Fruit fly (Drosophila melanogaster) whole organism, embryonic: ENCODE measurements around the gene Pgant2.
A peak's percentile ranks its signal among the peaks of the same experiment; 100 is the strongest.

Experiments used
- Adf1 ChIP-seq: fragments of 200-800 bp; sonication (Bioruptor generic); IDR thresholded peaks from 2 replicates; pipeline ENCODE4 v1.3.6; 2022; ENCODE audit warnings: missing biosample characterization, missing genetic modification characterization
- C15 ChIP-seq: fragments of 200-800 bp; sonication (Bioruptor generic); IDR thresholded peaks from 3 replicates; pipeline ENCODE4 v1.3.6; 2022; ENCODE audit warnings: missing biosample characterization, missing genetic modification characterization
- CG10654 ChIP-seq: fragments of 200-800 bp; sonication (Bioruptor generic); optimal IDR thresholded peaks from 2 replicates; lab custom pipeline; 2016; ENCODE audit warnings: missing biosample characterization, missing genetic modification characterization
- CG11085 ChIP-seq: fragments of 200-800 bp; sonication (Bioruptor generic); IDR thresholded peaks from 2 replicates; pipeline ENCODE4 v1.3.6; 2022; ENCODE audit warnings: missing biosample characterization, missing genetic modification characterization
- CG12219 ChIP-seq: fragments of 200-800 bp; sonication (Bioruptor generic); optimal IDR thresholded peaks from 3 replicates; lab custom pipeline; 2018; ENCODE audit warnings: missing biosample characterization, mild to moderate bottlenecking, missing genetic modification characterization
- CG13287 ChIP-seq: fragments of 200-800 bp; sonication (Bioruptor generic); IDR thresholded peaks from 2 replicates; pipeline ENCODE4 v1.3.6; 2022; ENCODE audit warnings: missing biosample characterization, missing genetic modification characterization; ENCODE audit not compliant: partially characterized antibody
- CG14667 ChIP-seq: fragments of 200-800 bp; sonication (Bioruptor generic); IDR thresholded peaks from 2 replicates; pipeline ENCODE4 v1.3.6; 2022; ENCODE audit warnings: missing biosample characterization, missing genetic modification characterization
- CG15479 ChIP-seq: fragments of 200-800 bp; sonication (Bioruptor generic); optimal IDR thresholded peaks from 3 replicates; lab custom pipeline; 2019; ENCODE audit warnings: missing biosample characterization, mild to moderate bottlenecking, missing genetic modification characterization, moderate library complexity
- CG1792 ChIP-seq: fragments of 200-800 bp; sonication (Bioruptor generic); optimal IDR thresholded peaks from 2 replicates; lab custom pipeline; 2016; ENCODE audit warnings: missing biosample characterization, missing genetic modification characterization
- CG2116 ChIP-seq: fragments of 200-800 bp; sonication (Bioruptor generic); optimal IDR thresholded peaks from 3 replicates; lab custom pipeline; 2018; ENCODE audit warnings: missing biosample characterization, mild to moderate bottlenecking, missing genetic modification characterization
- CG2678 ChIP-seq: fragments of 200-800 bp; sonication (Bioruptor generic); optimal IDR thresholded peaks from 3 replicates; lab custom pipeline; 2019; ENCODE audit warnings: missing biosample characterization, mild to moderate bottlenecking, missing genetic modification characterization, moderate library complexity
- CG30431 ChIP-seq: fragments of 200-800 bp; sonication (Bioruptor generic); optimal IDR thresholded peaks from 2 replicates; lab custom pipeline; 2017; ENCODE audit warnings: missing biosample characterization, missing genetic modification characterization
- CG32532 ChIP-seq: fragments of 200-800 bp; sonication (Bioruptor generic); IDR thresholded peaks from 2 replicates; pipeline ENCODE4 v1.3.6; 2022; ENCODE audit warnings: missing biosample characterization, missing genetic modification characterization
- CG3995 ChIP-seq: fragments of 200-800 bp; sonication (Bioruptor generic); optimal IDR thresholded peaks from 3 replicates; lab custom pipeline; 2016; ENCODE audit warnings: missing biosample characterization, missing genetic modification characterization
- CG43689 ChIP-seq: fragments of 200-800 bp; sonication (Bioruptor generic); IDR thresholded peaks from 2 replicates; pipeline ENCODE4 v1.3.6; 2022; ENCODE audit warnings: missing biosample characterization, missing genetic modification characterization
- CG4617 ChIP-seq: fragments of 200-800 bp; sonication (Bioruptor generic); optimal IDR thresholded peaks from 3 replicates; lab custom pipeline; 2016; ENCODE audit warnings: missing biosample characterization, missing genetic modification characterization, borderline replicate concordance
- CG4854 ChIP-seq: fragments of 200-800 bp; sonication (Bioruptor generic); optimal IDR thresholded peaks from 2 replicates; lab custom pipeline; 2016; ENCODE audit warnings: missing biosample characterization, missing genetic modification characterization, inconsistent platforms
- CG6175 ChIP-seq: fragments of 200-800 bp; sonication (Bioruptor generic); IDR thresholded peaks from 3 replicates; pipeline ENCODE4 v1.3.6; 2022; ENCODE audit warnings: missing biosample characterization, missing genetic modification characterization
- CG6765 ChIP-seq: fragments of 200-800 bp; sonication (Bioruptor generic); optimal IDR thresholded peaks from 3 replicates; lab custom pipeline; 2017; ENCODE audit warnings: missing biosample characterization, mild to moderate bottlenecking, missing genetic modification characterization
- CG6791 ChIP-seq: fragments of 200-800 bp; sonication (Bioruptor generic); IDR thresholded peaks from 3 replicates; pipeline ENCODE4 v1.3.6; 2022; ENCODE audit warnings: missing biosample characterization, missing genetic modification characterization; ENCODE audit not compliant: partially characterized antibody
- CG7357 ChIP-seq: fragments of 200-800 bp; sonication (Bioruptor generic); IDR thresholded peaks from 3 replicates; pipeline ENCODE4 v1.3.6; 2022; ENCODE audit warnings: missing biosample characterization, missing genetic modification characterization
- CG7839 ChIP-seq: fragments of 200-800 bp; sonication (Bioruptor generic); optimal IDR thresholded peaks from 3 replicates; lab custom pipeline; 2018; ENCODE audit warnings: missing biosample characterization, mild to moderate bottlenecking, missing genetic modification characterization, moderate library complexity
- CG8281 ChIP-seq: fragments of 200-800 bp; sonication (Bioruptor generic); optimal IDR thresholded peaks from 2 replicates; lab custom pipeline; 2018; ENCODE audit warnings: missing biosample characterization, mild to moderate bottlenecking, missing genetic modification characterization, moderate library complexity
- CG9727 ChIP-seq: fragments of 200-800 bp; sonication (Bioruptor generic); optimal IDR thresholded peaks from 3 replicates; lab custom pipeline; 2017; ENCODE audit warnings: missing biosample characterization, mild to moderate bottlenecking, missing genetic modification characterization
- D19B ChIP-seq: fragments of 200-800 bp; sonication (Bioruptor generic); optimal IDR thresholded peaks from 2 replicates; lab custom pipeline; 2017; ENCODE audit warnings: missing biosample characterization, mild to moderate bottlenecking, missing genetic modification characterization
- E2f1 ChIP-seq: fragments of 200-800 bp; sonication (Bioruptor generic); IDR thresholded peaks from 2 replicates; pipeline ENCODE4 v1.3.6; 2022; ENCODE audit warnings: missing biosample characterization, missing genetic modification characterization
- Gsc ChIP-seq: fragments of 200-800 bp; sonication (Bioruptor generic); IDR thresholded peaks from 2 replicates; pipeline ENCODE4 v1.3.6; 2022; ENCODE audit warnings: missing biosample characterization, missing genetic modification characterization
- MESR4 ChIP-seq: fragments of 200-800 bp; sonication (Bioruptor generic); optimal IDR thresholded peaks from 2 replicates; lab custom pipeline; 2018; ENCODE audit warnings: missing biosample characterization, mild to moderate bottlenecking, missing genetic modification characterization, moderate library complexity
- NfI ChIP-seq: fragments of 200-800 bp; sonication (Bioruptor generic); optimal IDR thresholded peaks from 3 replicates; lab custom pipeline; 2018; ENCODE audit warnings: missing biosample characterization, mild to moderate bottlenecking, missing genetic modification characterization, moderate library complexity
- Oaz ChIP-seq: fragments of 200-800 bp; sonication (Bioruptor generic); IDR thresholded peaks from 2 replicates; pipeline ENCODE4 v1.3.6; 2022; ENCODE audit warnings: missing biosample characterization, missing genetic modification characterization
- Sox102F ChIP-seq: fragments of 200-800 bp; sonication (Bioruptor generic); optimal IDR thresholded peaks from 2 replicates; lab custom pipeline; 2018; ENCODE audit warnings: missing biosample characterization, mild to moderate bottlenecking, missing genetic modification characterization, moderate library complexity
- Xrp1 ChIP-seq: fragments of 200-800 bp; sonication (Bioruptor generic); IDR thresholded peaks from 2 replicates; pipeline ENCODE4 v1.3.6; 2022; ENCODE audit warnings: missing biosample characterization, missing genetic modification characterization
- chm ChIP-seq: fragments of 200-800 bp; sonication (Bioruptor generic); IDR thresholded peaks from 2 replicates; pipeline ENCODE4 v1.3.6; 2022; ENCODE audit warnings: missing biosample characterization, missing genetic modification characterization
- chn ChIP-seq: fragments of 200-800 bp; sonication (Bioruptor generic); optimal IDR thresholded peaks from 2 replicates; lab custom pipeline; 2016; ENCODE audit warnings: missing biosample characterization, missing genetic modification characterization
- dpn ChIP-seq, 2 experiments: fragments of 200-800 bp; sonication (Bioruptor generic); optimal IDR thresholded peaks; 3 replicates each; lab custom pipeline; 2016; ENCODE audit warnings: missing biosample characterization in 2 of 2, missing genetic modification characterization in 2 of 2
- emc ChIP-seq: fragments of 200-800 bp; sonication (Bioruptor generic); optimal IDR thresholded peaks from 2 replicates; lab custom pipeline; 2016; ENCODE audit warnings: missing biosample characterization, missing genetic modification characterization
- gem ChIP-seq: fragments of 200-800 bp; sonication (Bioruptor generic); optimal IDR thresholded peaks from 2 replicates; lab custom pipeline; 2019; ENCODE audit warnings: missing biosample characterization, mild to moderate bottlenecking, missing genetic modification characterization, moderate library complexity
- gro ChIP-seq: fragments of 200-800 bp; sonication (Bioruptor generic); optimal IDR thresholded peaks from 2 replicates; lab custom pipeline; 2016; ENCODE audit warnings: missing biosample characterization, missing genetic modification characterization
- gsb-n ChIP-seq: fragments of 200-800 bp; sonication (Bioruptor generic); optimal IDR thresholded peaks from 3 replicates; lab custom pipeline; 2018; ENCODE audit warnings: missing biosample characterization, mild to moderate bottlenecking, missing genetic modification characterization
- lmd ChIP-seq: fragments of 200-800 bp; sonication (Bioruptor generic); IDR thresholded peaks from 2 replicates; pipeline ENCODE4 v1.3.6; 2022; ENCODE audit warnings: missing biosample characterization, missing genetic modification characterization
- lov ChIP-seq, 2 experiments: fragments of 200-800 bp in 1 of 2; fragments of >200 bp in 1 of 2; sonication (Bioruptor generic) in 1 of 2; IDR thresholded peaks in 1 of 2; optimal IDR thresholded peaks in 1 of 2; 2 replicates in 1 of 2; 3 replicates in 1 of 2; pipeline versions ENCODE4 v1.3.6 to Lab custom; 2017 to 2022; ENCODE audit warnings: missing biosample characterization in 1 of 2, missing genetic modification characterization in 1 of 2
- nau ChIP-seq: fragments of 200-800 bp; sonication (Bioruptor generic); optimal IDR thresholded peaks from 3 replicates; lab custom pipeline; 2017; ENCODE audit warnings: missing biosample characterization, mild to moderate bottlenecking, missing genetic modification characterization, missing genetic modification reagents
- nerfin-2 ChIP-seq: fragments of 200-800 bp; sonication (Bioruptor generic); IDR thresholded peaks from 2 replicates; pipeline ENCODE4 v1.3.6; 2022; ENCODE audit warnings: missing biosample characterization, missing genetic modification characterization; ENCODE audit not compliant: partially characterized antibody
- otp ChIP-seq: fragments of 200-800 bp; sonication (Bioruptor generic); IDR thresholded peaks from 3 replicates; pipeline ENCODE4, ENCODE4 v1.3.6; 2022; ENCODE audit warnings: missing biosample characterization, missing genetic modification characterization
- pnt ChIP-seq: fragments of 200-800 bp; sonication (Bioruptor generic); optimal IDR thresholded peaks from 3 replicates; lab custom pipeline; 2016; ENCODE audit warnings: missing biosample characterization, missing genetic modification characterization
- psq ChIP-seq: fragments of 200-800 bp; sonication (Bioruptor generic); optimal IDR thresholded peaks from 2 replicates; lab custom pipeline; 2017; ENCODE audit warnings: missing biosample characterization, missing genetic modification characterization
- rib ChIP-seq: fragments of 200-800 bp; sonication (Bioruptor generic); IDR thresholded peaks from 2 replicates; pipeline ENCODE4 v1.3.6; 2022; ENCODE audit warnings: missing biosample characterization, missing genetic modification characterization
- scrt ChIP-seq: fragments of 200-800 bp; sonication (Bioruptor generic); optimal IDR thresholded peaks from 2 replicates; lab custom pipeline; 2018; ENCODE audit warnings: missing biosample characterization, mild to moderate bottlenecking, missing genetic modification characterization, moderate library complexity
- sqz ChIP-seq: fragments of 200-800 bp; sonication (Bioruptor generic); optimal IDR thresholded peaks from 3 replicates; lab custom pipeline; 2018; ENCODE audit warnings: missing biosample characterization, mild to moderate bottlenecking, missing genetic modification characterization
- ttk ChIP-seq: fragments of 200-800 bp; sonication (Bioruptor generic); IDR thresholded peaks from 2 replicates; pipeline ENCODE4 v2.1.2; 2022; ENCODE audit warnings: missing biosample characterization, missing genetic modification characterization
- yki ChIP-seq: fragments of >200 bp; optimal IDR thresholded peaks from 3 replicates; lab custom pipeline; 2018

The Pgant2 gene

dm6 chr2L:3440322-3440721 is 13.8 kb upstream of the Pgant2 start (continued):
- no peak for TF ChIP-seq CG1792 (GFP tag; lab: Kevin White, UChicago)
- no peak for TF ChIP-seq C15 (GFP tag; lab: Robert Waterston, UW)
- no peak for TF ChIP-seq Adf1 (GFP tag; lab: Robert Waterston, UW)
- TF ChIP-seq CG30431 (GFP tag; lab: Kevin White, UChicago) = peak; percentile 28
- no peak for TF ChIP-seq D19B (GFP tag; lab: Kevin White, UChicago)
- peak; percentile 68 for TF ChIP-seq CG7839
- TF ChIP-seq pnt (GFP tag; lab: Kevin White, UChicago) = peak; percentile 29
- TF ChIP-seq dpn (GFP tag; optimal IDR thresholded peaks at IDR 0.05; lab: Kevin White, UChicago) = peak; percentile 45 to 59
- no peak for TF ChIP-seq CG15479 (GFP tag; lab: Kevin White, UChicago)
- TF ChIP-seq nau (GFP tag; lab: Kevin White, UChicago) = peak; percentile 64
- peak; percentile 74 for TF ChIP-seq CG2678 (tag; lab: Kevin White, UChicago)
- TF ChIP-seq CG4617 (GFP tag; lab: Kevin White, UChicago) = no peak
- peak; percentile 37 for TF ChIP-seq CG8281 (tag; lab: Kevin White, UChicago)
- TF ChIP-seq CG6175 (GFP tag; lab: Robert Waterston, UW) = peak; percentile 42; the same call in 2 of the 3 replicates
- peak; percentile 82 for TF ChIP-seq gem (tag; lab: Kevin White, UChicago)
- no peak for TF ChIP-seq CG6765
- TF ChIP-seq CG43689 (GFP tag; lab: Robert Waterston, UW) = peak; percentile 34; the same call in 1 of the 2 replicates
- 0 out of 2 replicates have a peak, but pooled peaks have one; percentile 9 for TF ChIP-seq chm (GFP tag; lab: Robert Waterston, UW)
- no peak for TF ChIP-seq yki (lab: Kevin White, UChicago)
- TF ChIP-seq CG9727 (GFP tag; lab: Kevin White, UChicago) = no peak
- TF ChIP-seq CG2116 = no peak
- TF ChIP-seq ttk = peak; percentile 83
- TF ChIP-seq CG32532 (GFP tag; lab: Robert Waterston, UW) = peak; percentile 71
- no peak for TF ChIP-seq rib
- peak; percentile 29 for TF ChIP-seq NfI (GFP tag; lab: Kevin White, UChicago)
- peak; percentile 54 for TF ChIP-seq chn (GFP tag; lab: Kevin White, UChicago)
- TF ChIP-seq gsb-n (tag; lab: Kevin White, UChicago) = no peak
- no peak for TF ChIP-seq CG13287
- TF ChIP-seq Gsc (GFP tag; lab: Robert Waterston, UW) = peak; percentile 54; the same call in 1 of the 2 replicates
- TF ChIP-seq MESR4 = no peak
- no peak for TF ChIP-seq CG12219 (GFP tag; lab: Kevin White, UChicago)
- no peak for TF ChIP-seq gro (GFP tag; lab: Kevin White, UChicago)
- 0 out of 2 replicates have a peak, but pooled peaks have one; percentile 21 for TF ChIP-seq CG11085
- TF ChIP-seq E2f1 = peak; percentile 75
- TF ChIP-seq Xrp1 = peak; percentile 78
- no peak for TF ChIP-seq CG6791
- TF ChIP-seq CG4854 (GFP tag; lab: Kevin White, UChicago) = no peak
- no peak for TF ChIP-seq emc (GFP tag; lab: Kevin White, UChicago)
- peak; percentile 82 for TF ChIP-seq lmd
- TF ChIP-seq CG7357 (GFP tag; lab: Robert Waterston, UW) = peak; percentile 61; the same call in 1 of the 3 replicates
- peak; percentile 7 for TF ChIP-seq psq
- peak; percentile 80 for TF ChIP-seq otp (GFP tag; lab: Robert Waterston, UW)
- no peak for TF ChIP-seq nerfin-2 (GFP tag; lab: Robert Waterston, UW)
- peak; percentile 56 for TF ChIP-seq CG10654
- peak; percentile 82 for TF ChIP-seq Sox102F (GFP tag; lab: Kevin White, UChicago)
- peak; percentile 48; the same call in 1 of the 2 replicates for TF ChIP-seq Oaz (GFP tag; lab: Robert Waterston, UW)
- TF ChIP-seq CG3995 (GFP tag; lab: Kevin White, UChicago) = no peak
- TF ChIP-seq lov (optimal IDR thresholded peaks at IDR 0.05; lab: Kevin White, UChicago) = no peak
- 0 out of 3 replicates have a peak, but pooled peaks have one; percentile 76 for TF ChIP-seq lov (GFP tag; IDR thresholded peaks at IDR 0.05; lab: Robert Waterston, UW)
- no peak for TF ChIP-seq sqz (GFP tag; lab: Kevin White, UChicago)
- TF ChIP-seq scrt (GFP tag; lab: Kevin White, UChicago) = peak; percentile 33
- no peak for TF ChIP-seq CG14667 (GFP tag; lab: Robert Waterston, UW)
